Worm (Caenorhabditis elegans): Measurements from ENCODE around the gene D1086.1.

ce11 chrV:14103970-14104369 lies 5.3 kb downstream of the D1086.1 start, which contains the start of gene D1086.9:
- TF ChIP-seq pbrm-1 (GFP tag; IDR thresholded peaks at IDR 0.05): no peak
- no peak for TF ChIP-seq Y95B8A.8 (GFP tag; IDR thresholded peaks at IDR 0.05)
- no peak for TF ChIP-seq nfya-1 (tag; optimal IDR thresholded peaks at IDR 0.05; ENCODE audit: borderline replicate concordance, insufficient read depth)
- TF ChIP-seq ama-1 (optimal IDR thresholded peaks at IDR 0.05): no peak
- TF ChIP-seq ama-1 (GFP tag; optimal IDR thresholded peaks at IDR 0.05): no peak
- TF ChIP-seq snpc-1.1 (tag; optimal IDR thresholded peaks at IDR 0.05; ENCODE audit: insufficient read depth): no peak
- TF ChIP-seq F10E7.11 (tag; optimal IDR thresholded peaks at IDR 0.05): no peak

All from whole organism, young adult.